Fruit fly (Drosophila melanogaster) whole organism, embryonic: ENCODE results near the gene Phae2.

ENCODE experiments used
- Adf1 ChIP-seq: fragments of 200-800 bp; sonication (Bioruptor generic); IDR thresholded peaks from 2 replicates; pipeline ENCODE4 v1.3.6; 2022; ENCODE audit warnings: missing biosample characterization, missing genetic modification characterization
- Aef1 ChIP-seq: fragments of 200-800 bp; sonication (Bioruptor generic); IDR thresholded peaks from 3 replicates; pipeline ENCODE4 v1.3.6; 2022; ENCODE audit warnings: missing biosample characterization, missing genetic modification characterization
- Antp ChIP-seq: fragments of 200-800 bp; sonication (Bioruptor generic); optimal IDR thresholded peaks from 3 replicates; lab custom pipeline; 2016; ENCODE audit warnings: missing biosample characterization, missing genetic modification characterization
- Awh ChIP-seq: fragments of 200-800 bp; sonication (Bioruptor generic); IDR thresholded peaks from 2 replicates; pipeline ENCODE4, ENCODE4 v1.3.6; 2022; ENCODE audit warnings: missing biosample characterization, missing genetic modification characterization
- BEAF-32 ChIP-seq: fragments of 200-800 bp; sonication (Bioruptor generic); optimal IDR thresholded peaks from 3 replicates; lab custom pipeline; 2017; ENCODE audit warnings: missing biosample characterization, missing genetic modification characterization, mild to moderate bottlenecking, moderate library complexity, missing genetic modification reagents
- CG10274 ChIP-seq: fragments of 200-800 bp; sonication (Bioruptor generic); optimal IDR thresholded peaks from 3 replicates; lab custom pipeline; 2017; ENCODE audit warnings: missing biosample characterization, mild to moderate bottlenecking, missing genetic modification characterization
- CG10431 ChIP-seq: fragments of 200-800 bp; sonication (Bioruptor generic); optimal IDR thresholded peaks from 3 replicates; lab custom pipeline; 2018; ENCODE audit warnings: missing biosample characterization, mild to moderate bottlenecking, missing genetic modification characterization
- CG10959 ChIP-seq: fragments of 200-800 bp; sonication (Bioruptor generic); IDR thresholded peaks from 2 replicates; pipeline ENCODE4 v1.3.6; 2022; ENCODE audit warnings: missing biosample characterization, missing genetic modification characterization
- CG11085 ChIP-seq: fragments of 200-800 bp; sonication (Bioruptor generic); IDR thresholded peaks from 2 replicates; pipeline ENCODE4 v1.3.6; 2022; ENCODE audit warnings: missing biosample characterization, missing genetic modification characterization
- CG12071 ChIP-seq: fragments of 200-800 bp; sonication (Bioruptor generic); optimal IDR thresholded peaks from 3 replicates; lab custom pipeline; 2018; ENCODE audit warnings: missing biosample characterization, mild to moderate bottlenecking, missing genetic modification characterization
- CG12236 ChIP-seq: fragments of 200-800 bp; sonication (Bioruptor generic); optimal IDR thresholded peaks from 2 replicates; lab custom pipeline; 2016; ENCODE audit warnings: missing biosample characterization, missing genetic modification characterization
- CG12659 ChIP-seq: fragments of 200-800 bp; sonication (Bioruptor generic); optimal IDR thresholded peaks from 3 replicates; lab custom pipeline; 2017; ENCODE audit warnings: mild to moderate bottlenecking, missing biosample characterization, missing genetic modification reagents, missing genetic modification characterization
- CG13123 ChIP-seq: fragments of 200-800 bp; sonication (Bioruptor generic); optimal IDR thresholded peaks from 2 replicates; lab custom pipeline; 2016; ENCODE audit warnings: missing biosample characterization, missing genetic modification characterization
- CG14441 ChIP-seq: fragments of 200-800 bp; sonication (Bioruptor generic); IDR thresholded peaks from 2 replicates; pipeline ENCODE4 v1.3.6; 2022; ENCODE audit warnings: missing biosample characterization, missing genetic modification characterization
- CG15601 ChIP-seq: fragments of 200-800 bp; sonication (Bioruptor generic); optimal IDR thresholded peaks from 3 replicates; lab custom pipeline; 2019; ENCODE audit warnings: missing biosample characterization, mild to moderate bottlenecking, missing genetic modification characterization, moderate library complexity
- CG17361 ChIP-seq: fragments of 200-800 bp; sonication (Bioruptor generic); IDR thresholded peaks from 3 replicates; pipeline ENCODE4 v1.3.6; 2022; ENCODE audit warnings: missing biosample characterization, missing genetic modification characterization
- CG17612 ChIP-seq: fragments of 200-800 bp; sonication (Bioruptor generic); IDR thresholded peaks from 2 replicates; pipeline ENCODE4 v1.3.6; 2022; ENCODE audit warnings: missing biosample characterization, missing genetic modification characterization
- CG2120 ChIP-seq: fragments of 200-800 bp; sonication (Bioruptor generic); optimal IDR thresholded peaks from 3 replicates; lab custom pipeline; 2016; ENCODE audit warnings: missing biosample characterization, missing genetic modification characterization
- CG31365 ChIP-seq: fragments of 200-800 bp; sonication (Bioruptor generic); optimal IDR thresholded peaks from 2 replicates; lab custom pipeline; 2018; ENCODE audit warnings: missing biosample characterization, mild to moderate bottlenecking, missing genetic modification characterization
- CG33213 ChIP-seq: fragments of 200-800 bp; sonication (Bioruptor generic); optimal IDR thresholded peaks from 3 replicates; lab custom pipeline; 2016; ENCODE audit warnings: missing biosample characterization, missing genetic modification characterization
- CG3407 ChIP-seq: fragments of 200-800 bp; sonication (Bioruptor generic); optimal IDR thresholded peaks from 2 replicates; lab custom pipeline; 2018; ENCODE audit warnings: missing biosample characterization, mild to moderate bottlenecking, missing genetic modification characterization
- CG43689 ChIP-seq: fragments of 200-800 bp; sonication (Bioruptor generic); IDR thresholded peaks from 2 replicates; pipeline ENCODE4 v1.3.6; 2022; ENCODE audit warnings: missing biosample characterization, missing genetic modification characterization
- CG6272 ChIP-seq: fragments of 200-800 bp; sonication (Bioruptor generic); IDR thresholded peaks from 2 replicates; pipeline ENCODE4 v1.3.6; 2022; ENCODE audit warnings: missing biosample characterization, missing genetic modification characterization
- CG6765 ChIP-seq: fragments of 200-800 bp; sonication (Bioruptor generic); optimal IDR thresholded peaks from 3 replicates; lab custom pipeline; 2017; ENCODE audit warnings: missing biosample characterization, mild to moderate bottlenecking, missing genetic modification characterization
- CG6791 ChIP-seq: fragments of 200-800 bp; sonication (Bioruptor generic); IDR thresholded peaks from 3 replicates; pipeline ENCODE4 v1.3.6; 2022; ENCODE audit warnings: missing biosample characterization, missing genetic modification characterization; ENCODE audit not compliant: partially characterized antibody
- CG9797 ChIP-seq: fragments of 200-800 bp; sonication (Bioruptor generic); optimal IDR thresholded peaks from 3 replicates; lab custom pipeline; 2018; ENCODE audit warnings: missing biosample characterization, mild to moderate bottlenecking, missing genetic modification characterization
- Chrac-16 ChIP-seq: fragments of 200-800 bp; sonication (Bioruptor generic); optimal IDR thresholded peaks from 3 replicates; lab custom pipeline; 2016; ENCODE audit warnings: missing biosample characterization, missing genetic modification characterization
- CrebB ChIP-seq: fragments of 200-800 bp; sonication (Bioruptor generic); optimal IDR thresholded peaks from 3 replicates; lab custom pipeline; 2018; ENCODE audit warnings: missing biosample characterization, mild to moderate bottlenecking, missing genetic modification characterization
- D19B ChIP-seq: fragments of 200-800 bp; sonication (Bioruptor generic); optimal IDR thresholded peaks from 2 replicates; lab custom pipeline; 2017; ENCODE audit warnings: missing biosample characterization, mild to moderate bottlenecking, missing genetic modification characterization
- E2f1 ChIP-seq: fragments of 200-800 bp; sonication (Bioruptor generic); IDR thresholded peaks from 2 replicates; pipeline ENCODE4 v1.3.6; 2022; ENCODE audit warnings: missing biosample characterization, missing genetic modification characterization
- Fer2 ChIP-seq: fragments of 200-800 bp; sonication (Bioruptor generic); optimal IDR thresholded peaks from 2 replicates; lab custom pipeline; 2018; ENCODE audit warnings: missing biosample characterization, mild to moderate bottlenecking, missing genetic modification characterization, moderate library complexity
- Hmr ChIP-seq: fragments of 200-800 bp; sonication (Bioruptor generic); optimal IDR thresholded peaks from 3 replicates; lab custom pipeline; 2017; ENCODE audit warnings: mild to moderate bottlenecking, missing biosample characterization, missing genetic modification reagents, missing genetic modification characterization
- MBD-R2 ChIP-seq: fragments of 200-800 bp; sonication (Bioruptor generic); IDR thresholded peaks from 2 replicates; pipeline ENCODE4 v1.3.6; 2022; ENCODE audit warnings: missing biosample characterization, missing genetic modification characterization
- Max ChIP-seq: fragments of 200-800 bp; sonication (Bioruptor generic); optimal IDR thresholded peaks from 2 replicates; lab custom pipeline; 2016; ENCODE audit warnings: missing biosample characterization, mild to moderate bottlenecking, missing genetic modification characterization
- Oli ChIP-seq: fragments of 200-800 bp; sonication (Bioruptor generic); optimal IDR thresholded peaks from 2 replicates; lab custom pipeline; 2018; ENCODE audit warnings: missing biosample characterization, mild to moderate bottlenecking, missing genetic modification characterization, moderate library complexity
- Opbp ChIP-seq: fragments of 200-800 bp; sonication (Bioruptor generic); IDR thresholded peaks from 3 replicates; pipeline ENCODE4 v1.3.6; 2022; ENCODE audit warnings: missing biosample characterization, missing genetic modification characterization; ENCODE audit not compliant: partially characterized antibody
- Stat92E ChIP-seq, 3 experiments: fragments of >200 bp in 2 of 3; fragments of 200-800 bp in 1 of 3; sonication (Bioruptor generic) in 1 of 3; optimal IDR thresholded peaks; 2 replicates each; lab custom pipeline; 2017 to 2019; ENCODE audit warnings: missing biosample characterization in 3 of 3, missing genetic modification characterization in 3 of 3, mild to moderate bottlenecking in 1 of 3, moderate library complexity in 1 of 3
- ase ChIP-seq: fragments of 200-800 bp; sonication (Bioruptor generic); IDR thresholded peaks from 3 replicates; pipeline ENCODE4 v1.3.6; 2022; ENCODE audit warnings: missing biosample characterization, missing genetic modification characterization
- bcd ChIP-seq: fragments of 200-800 bp; sonication (Bioruptor generic); optimal IDR thresholded peaks from 2 replicates; lab custom pipeline; 2017; ENCODE audit warnings: missing biosample characterization, mild to moderate bottlenecking, missing genetic modification characterization
- crc ChIP-seq: fragments of 200-800 bp; sonication (Bioruptor generic); optimal IDR thresholded peaks from 2 replicates; lab custom pipeline; 2016; ENCODE audit warnings: missing biosample characterization, missing genetic modification characterization
- ewg ChIP-seq: fragments of 200-800 bp; sonication (Bioruptor generic); optimal IDR thresholded peaks from 3 replicates; lab custom pipeline; 2017; ENCODE audit warnings: mild to moderate bottlenecking, missing biosample characterization, missing genetic modification reagents, missing genetic modification characterization
- fu2 ChIP-seq: fragments of 200-800 bp; sonication (Bioruptor generic); optimal IDR thresholded peaks from 2 replicates; lab custom pipeline; 2016; ENCODE audit warnings: missing biosample characterization, missing genetic modification characterization
- nau ChIP-seq: fragments of 200-800 bp; sonication (Bioruptor generic); optimal IDR thresholded peaks from 3 replicates; lab custom pipeline; 2017; ENCODE audit warnings: missing biosample characterization, mild to moderate bottlenecking, missing genetic modification characterization, missing genetic modification reagents
- onecut ChIP-seq: fragments of 200-800 bp; sonication (Bioruptor generic); IDR thresholded peaks from 2 replicates; pipeline ENCODE4 v1.3.6; 2022; ENCODE audit warnings: missing biosample characterization, missing genetic modification characterization
- repo ChIP-seq: fragments of 200-800 bp; sonication (Bioruptor generic); optimal IDR thresholded peaks from 2 replicates; lab custom pipeline; 2016; ENCODE audit warnings: missing biosample characterization, missing genetic modification characterization
- sim ChIP-seq: fragments of 200-800 bp; sonication (Bioruptor generic); IDR thresholded peaks from 2 replicates; pipeline ENCODE4 v1.3.6; 2022; ENCODE audit warnings: missing biosample characterization, missing genetic modification characterization
- ssp ChIP-seq: fragments of 200-800 bp; sonication (Bioruptor generic); IDR thresholded peaks from 2 replicates; pipeline ENCODE4 v1.3.6; 2022; ENCODE audit warnings: missing biosample characterization, missing genetic modification characterization
- sug ChIP-seq: fragments of 200-800 bp; optimal IDR thresholded peaks from 2 replicates; lab custom pipeline; 2019; ENCODE audit warnings: missing biosample characterization, mild to moderate bottlenecking, missing genetic modification characterization, moderate library complexity
- tio ChIP-seq: fragments of 200-800 bp; sonication (Bioruptor generic); optimal IDR thresholded peaks from 2 replicates; lab custom pipeline; 2017; ENCODE audit warnings: missing biosample characterization, missing genetic modification characterization, inconsistent platforms
- trh ChIP-seq: fragments of 200-800 bp; sonication (Bioruptor generic); optimal IDR thresholded peaks from 2 replicates; lab custom pipeline; 2016; ENCODE audit warnings: missing biosample characterization, missing genetic modification characterization
- vnd ChIP-seq: fragments of 200-800 bp; sonication (Bioruptor generic); IDR thresholded peaks from 3 replicates; pipeline ENCODE4 v1.3.6; 2022; ENCODE audit warnings: missing biosample characterization, missing genetic modification characterization; ENCODE audit not compliant: partially characterized antibody
- zfh1 ChIP-seq: fragments of 200-800 bp; sonication (Bioruptor generic); IDR thresholded peaks from 3 replicates; pipeline ENCODE4 v1.3.6; 2022; ENCODE audit warnings: missing biosample characterization, missing genetic modification characterization

The Phae2 gene

dm6 chr2L:12063035-12063434, 47.9 kb upstream of the Phae2 start, which contains the start of gene Rab3-GAP (continued):
- TF ChIP-seq CG2120 (GFP tag; lab: Kevin White, UChicago) (peak; percentile 51), nau (GFP tag; lab: Kevin White, UChicago) (no peak), CG31365 (no peak), Chrac-16 (GFP tag; lab: Kevin White, UChicago) (peak; percentile 29), Max (GFP tag; lab: Kevin White, UChicago) (no peak), crc (no peak), trh (GFP tag; lab: Kevin White, UChicago) (no peak), CG6765 (GFP tag; lab: Kevin White, UChicago) (no peak), CG6272 (GFP tag; lab: Robert Waterston, UW) (no peak), CG12071 (GFP tag; lab: Kevin White, UChicago) (no peak), CG6791 (GFP tag; lab: Robert Waterston, UW) (peak; percentile 45; the same call in 1 of the 3 replicates), CG15601 (tag; lab: Kevin White, UChicago) (peak; percentile 29), repo (no peak), BEAF-32 (GFP tag; lab: Kevin White, UChicago) (peak; percentile 36), zfh1 (peak; percentile 51; the same call in 1 of the 3 replicates), sim (GFP tag; lab: Robert Waterston, UW) (no peak), vnd (GFP tag; lab: Robert Waterston, UW) (no peak), MBD-R2 (GFP tag; lab: Robert Waterston, UW) (peak; percentile 82), CG10959 (GFP tag; lab: Robert Waterston, UW) (no peak), CG11085 (GFP tag; lab: Robert Waterston, UW) (no peak), ssp (GFP tag; lab: Robert Waterston, UW) (no peak), CG12236 (no peak), CG17612 (GFP tag; lab: Robert Waterston, UW) (no peak), Hmr (no peak), tio (GFP tag; lab: Kevin White, UChicago) (no peak), fu2 (no peak), CG12659 (GFP tag; lab: Kevin White, UChicago) (peak; percentile 22), CG33213 (GFP tag; lab: Kevin White, UChicago) (no peak), CG43689 (GFP tag; lab: Robert Waterston, UW) (no peak), CG14441 (no peak), bcd (GFP tag; lab: Kevin White, UChicago) (no peak), CG17361 (GFP tag; lab: Robert Waterston, UW) (peak; percentile 51; the same call in 1 of the 3 replicates), CG13123 (GFP tag; lab: Kevin White, UChicago) (no peak), Awh (GFP tag; lab: Robert Waterston, UW) (no peak), Oli (tag; lab: Kevin White, UChicago) (no peak), CG9797 (GFP tag; lab: Kevin White, UChicago) (no peak), CG3407 (GFP tag; lab: Kevin White, UChicago) (no peak), Stat92E (GFP tag; optimal IDR thresholded peaks at IDR 0.05; lab: Kevin White, UChicago) (peak in 1 of 3 experiments; percentile 19), Antp (GFP tag; lab: Kevin White, UChicago) (peak; percentile 4), CG10431 (GFP tag; lab: Kevin White, UChicago) (no peak), CrebB (tag; lab: Kevin White, UChicago) (no peak), D19B (no peak), ase (GFP tag; lab: Robert Waterston, UW) (no peak), Fer2 (tag; lab: Kevin White, UChicago) (no peak), ewg (no peak), CG10274 (GFP tag; lab: Kevin White, UChicago) (no peak), sug (tag; lab: Kevin White, UChicago) (no peak), Adf1 (no peak), onecut (GFP tag; lab: Robert Waterston, UW) (peak; percentile 29; the same call in 1 of the 2 replicates), Aef1 (GFP tag; lab: Robert Waterston, UW) (no peak), Opbp (GFP tag; lab: Robert Waterston, UW) (no peak), E2f1 (GFP tag; lab: Robert Waterston, UW) (no peak)
